Worm (Caenorhabditis elegans) whole organism, L3 larva: ENCODE data around the gene phat-8.
A peak's percentile ranks its signal among the peaks of the same experiment; 100 is the strongest.

Experiments used
- R02D3.7 ChIP-seq: fragments of 150-350 bp; optimal IDR thresholded peaks from 2 replicates; lab custom pipeline; 2014; ENCODE audit warnings: missing biosample characterization, missing genetic modification characterization
- ZK546.5 ChIP-seq: sonication (generic microtip); optimal IDR thresholded peaks from 2 replicates; lab custom pipeline; 2017; ENCODE audit warnings: missing biosample characterization, missing genetic modification characterization
- ama-1 ChIP-seq: fragments of 150-350 bp; optimal IDR thresholded peaks from 2 replicates; lab custom pipeline; 2018
- ceh-16 ChIP-seq: sonication (generic microtip); optimal IDR thresholded peaks from 2 replicates; lab custom pipeline; 2017; ENCODE audit warnings: missing biosample characterization, missing genetic modification characterization
- ceh-28 ChIP-seq: fragments of 150-350 bp; optimal IDR thresholded peaks from 2 replicates; lab custom pipeline; 2014; ENCODE audit warnings: missing biosample characterization, missing genetic modification reagents, missing genetic modification characterization
- ceh-82 ChIP-seq: fragments of 150-350 bp; optimal IDR thresholded peaks from 2 replicates; lab custom pipeline; 2014; ENCODE audit warnings: missing biosample characterization, missing genetic modification characterization
- ceh-9 ChIP-seq: sonication (generic microtip); optimal IDR thresholded peaks from 2 replicates; lab custom pipeline; 2018; ENCODE audit warnings: missing biosample characterization, missing genetic modification characterization
- daf-12 ChIP-seq: fragments of 150-350 bp; optimal IDR thresholded peaks from 2 replicates; lab custom pipeline; 2014; ENCODE audit warnings: missing biosample characterization, missing genetic modification reagents, missing genetic modification characterization
- egl-27 ChIP-seq: sonication (generic microtip); optimal IDR thresholded peaks from 4 replicates; lab custom pipeline; 2017; ENCODE audit warnings: missing biosample characterization, missing genetic modification reagents, missing genetic modification characterization
- egl-5 ChIP-seq: fragments of 150-350 bp; optimal IDR thresholded peaks from 2 replicates; lab custom pipeline; 2017; ENCODE audit warnings: missing biosample characterization, missing genetic modification reagents, missing genetic modification characterization, inconsistent platforms
- elt-1 ChIP-seq: fragments of 150-350 bp; optimal IDR thresholded peaks from 2 replicates; lab custom pipeline; 2014; ENCODE audit warnings: missing biosample characterization, missing genetic modification characterization
- elt-2 ChIP-seq: sonication (generic microtip); optimal IDR thresholded peaks from 2 replicates; lab custom pipeline; 2016; ENCODE audit warnings: missing genetic modification reagents, mild to moderate bottlenecking, missing genetic modification characterization, missing compliant biosample characterization
- elt-3 ChIP-seq, 3 experiments: fragments of 150-350 bp in 1 of 3; sonication (generic microtip) in 2 of 3; optimal IDR thresholded peaks; 2 replicates in 2 of 3; 4 replicates in 1 of 3; lab custom pipeline; 2014 to 2017; ENCODE audit warnings: missing biosample characterization in 3 of 3, missing genetic modification characterization in 3 of 3
- eor-1 ChIP-seq, 2 experiments: fragments of 150-350 bp; optimal IDR thresholded peaks; 2 replicates each; lab custom pipeline; 2014 to 2018; ENCODE audit warnings: missing biosample characterization in 2 of 2, missing genetic modification characterization in 2 of 2
- fkh-10 ChIP-seq: sonication (generic microtip); optimal IDR thresholded peaks from 2 replicates; lab custom pipeline; 2017; ENCODE audit warnings: missing biosample characterization, missing genetic modification reagents, missing genetic modification characterization
- fkh-2 ChIP-seq: fragments of 150-350 bp; optimal IDR thresholded peaks from 2 replicates; lab custom pipeline; 2014; ENCODE audit warnings: missing biosample characterization, missing genetic modification reagents, missing genetic modification characterization
- fos-1 ChIP-seq: fragments of 150-350 bp; optimal IDR thresholded peaks from 2 replicates; lab custom pipeline; 2014; ENCODE audit warnings: missing biosample characterization, missing genetic modification characterization
- hmg-11 ChIP-seq: sonication (generic microtip); optimal IDR thresholded peaks from 2 replicates; lab custom pipeline; 2016; ENCODE audit warnings: missing genetic modification characterization, missing compliant biosample characterization
- jun-1 ChIP-seq: fragments of 150-350 bp; optimal IDR thresholded peaks from 2 replicates; lab custom pipeline; 2014; ENCODE audit warnings: missing biosample characterization, missing genetic modification reagents, missing genetic modification characterization
- lin-15B ChIP-seq: fragments of 150-350 bp; optimal IDR thresholded peaks from 2 replicates; lab custom pipeline; 2014; ENCODE audit warnings: missing biosample characterization, missing genetic modification characterization
- lin-39 ChIP-seq: fragments of 150-350 bp; optimal IDR thresholded peaks from 2 replicates; lab custom pipeline; 2018; ENCODE audit warnings: missing biosample characterization, missing genetic modification reagents, missing genetic modification characterization
- lsy-12 ChIP-seq: sonication (generic microtip); optimal IDR thresholded peaks from 2 replicates; lab custom pipeline; 2016; ENCODE audit warnings: mild to moderate bottlenecking, missing genetic modification characterization, missing compliant biosample characterization
- mml-1 ChIP-seq: fragments of 150-350 bp; sonication (generic microtip); optimal IDR thresholded peaks from 3 replicates; lab custom pipeline; 2014; ENCODE audit warnings: missing biosample characterization, missing genetic modification characterization
- nfya-1 ChIP-seq: sonication (generic microtip); optimal IDR thresholded peaks from 2 replicates; lab custom pipeline; 2017; ENCODE audit warnings: missing genetic modification characterization, mild to moderate bottlenecking, missing compliant biosample characterization, antibody characterized with exemption, moderate library complexity; ENCODE audit not compliant: insufficient read depth
- nhr-11 ChIP-seq: fragments of 150-350 bp; optimal IDR thresholded peaks from 2 replicates; lab custom pipeline; 2014; ENCODE audit warnings: missing biosample characterization, missing genetic modification characterization
- nhr-12 ChIP-seq: fragments of 150-350 bp; optimal IDR thresholded peaks from 2 replicates; lab custom pipeline; 2014; ENCODE audit warnings: missing biosample characterization, missing genetic modification characterization
- nhr-23 ChIP-seq: fragments of 150-350 bp; optimal IDR thresholded peaks from 2 replicates; lab custom pipeline; 2014; ENCODE audit warnings: missing biosample characterization, missing genetic modification reagents, missing genetic modification characterization
- nhr-237 ChIP-seq: fragments of 150-350 bp; optimal IDR thresholded peaks from 2 replicates; lab custom pipeline; 2014; ENCODE audit warnings: missing biosample characterization, missing genetic modification characterization
- nhr-25 ChIP-seq: sonication (generic microtip); optimal IDR thresholded peaks from 2 replicates; lab custom pipeline; 2017; ENCODE audit warnings: missing biosample characterization, missing genetic modification characterization
- nhr-28 ChIP-seq: fragments of 150-350 bp; optimal IDR thresholded peaks from 2 replicates; lab custom pipeline; 2014; ENCODE audit warnings: missing biosample characterization, missing genetic modification characterization
- nhr-43 ChIP-seq: sonication (generic microtip); optimal IDR thresholded peaks from 2 replicates; lab custom pipeline; 2016; ENCODE audit warnings: mild to moderate bottlenecking, missing genetic modification characterization, missing compliant biosample characterization; ENCODE audit not compliant: poor library complexity, severe bottlenecking
- nhr-67 ChIP-seq: fragments of 150-350 bp; optimal IDR thresholded peaks from 2 replicates; lab custom pipeline; 2014; ENCODE audit warnings: missing biosample characterization, missing genetic modification characterization
- nhr-76 ChIP-seq: fragments of 150-350 bp; sonication (generic microtip); optimal IDR thresholded peaks from 5 replicates; lab custom pipeline; 2014; ENCODE audit warnings: missing biosample characterization, missing genetic modification characterization
- nhr-77 ChIP-seq: fragments of 150-350 bp; optimal IDR thresholded peaks from 2 replicates; lab custom pipeline; 2014; ENCODE audit warnings: missing biosample characterization, missing genetic modification characterization
- pha-4 ChIP-seq: fragments of 150-350 bp; optimal IDR thresholded peaks from 2 replicates; lab custom pipeline; 2014; ENCODE audit warnings: missing biosample characterization, missing genetic modification reagents, missing genetic modification characterization
- pqm-1 ChIP-seq: fragments of 150-350 bp; optimal IDR thresholded peaks from 2 replicates; lab custom pipeline; 2017; ENCODE audit warnings: missing biosample characterization, missing genetic modification characterization, inconsistent platforms
- sea-2 ChIP-seq: fragments of 150-350 bp; sonication (generic microtip); optimal IDR thresholded peaks from 4 replicates; lab custom pipeline; 2014; ENCODE audit warnings: missing biosample characterization, missing genetic modification reagents, missing genetic modification characterization
- skn-1 ChIP-seq: fragments of 150-350 bp; optimal IDR thresholded peaks from 2 replicates; lab custom pipeline; 2014; ENCODE audit warnings: missing biosample characterization, missing genetic modification characterization
- snpc-4 ChIP-seq: fragments of 150-350 bp; optimal IDR thresholded peaks from 2 replicates; lab custom pipeline; 2014; ENCODE audit warnings: missing biosample characterization, missing genetic modification characterization
- tbx-2 ChIP-seq: sonication (generic microtip); optimal IDR thresholded peaks from 2 replicates; lab custom pipeline; 2016; ENCODE audit warnings: mild to moderate bottlenecking, missing genetic modification characterization, missing compliant biosample characterization
- unc-39 ChIP-seq: sonication (generic microtip); optimal IDR thresholded peaks from 4 replicates; lab custom pipeline; 2017; ENCODE audit warnings: missing biosample characterization, missing genetic modification characterization
- unc-62 ChIP-seq: fragments of 150-350 bp; sonication (generic microtip); optimal IDR thresholded peaks from 4 replicates; lab custom pipeline; 2014; ENCODE audit warnings: missing biosample characterization, missing genetic modification reagents, missing genetic modification characterization
- zag-1 ChIP-seq: fragments of 150-350 bp; optimal IDR thresholded peaks from 2 replicates; lab custom pipeline; 2014; ENCODE audit warnings: missing biosample characterization, missing genetic modification characterization
- ztf-11 ChIP-seq: fragments of 150-350 bp; optimal IDR thresholded peaks from 2 replicates; lab custom pipeline; 2014; ENCODE audit warnings: missing biosample characterization, missing genetic modification characterization
- ztf-4 ChIP-seq: fragments of 150-350 bp; optimal IDR thresholded peaks from 2 replicates; lab custom pipeline; 2014; ENCODE audit warnings: missing biosample characterization, missing genetic modification characterization

The phat-8 gene

DNA sequence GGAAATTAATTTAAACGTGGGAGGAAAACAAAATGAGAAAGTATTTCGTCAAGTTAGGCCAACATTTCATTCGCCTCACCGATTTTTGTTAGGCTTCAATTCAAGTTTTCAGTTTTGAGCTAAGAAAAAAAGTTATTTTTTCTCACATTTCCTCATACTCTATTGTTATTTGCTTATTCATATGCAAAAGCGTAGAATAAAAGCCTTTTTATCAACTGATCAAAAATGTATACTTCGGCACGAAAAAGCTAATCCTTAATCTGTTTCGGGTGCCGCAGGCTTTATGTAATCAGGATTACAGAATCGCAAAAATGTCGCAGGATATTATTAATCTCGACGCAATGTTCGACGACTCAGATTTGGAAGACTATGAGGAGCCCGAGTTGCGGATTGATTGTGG is 18.3 kb downstream of the phat-8 start, which contains the start of gene T21B4.15:
Gene T21B4.15 (plus strand): TSS at position 301 of the 400 bp plus-strand sequence.
- TF ChIP-seq ama-1 (lab: Kevin White, UChicago) (no peak), elt-3 (tag; optimal IDR thresholded peaks at IDR 0.05; lab: Kevin White, UChicago) (no peak), tbx-2 (no peak), elt-1 (tag; lab: Kevin White, UChicago) (no peak), pha-4 (no peak), unc-39 (tag; lab: Kevin White, UChicago) (no peak), nhr-11 (tag; lab: Kevin White, UChicago) (no peak)

- TF ChIP-seq lin-15B (no peak), nhr-25 (no peak), unc-62 (GFP tag; lab: Kevin White, UChicago) (no peak), jun-1 (tag; lab: Kevin White, UChicago) (no peak), ceh-16 (tag; lab: Kevin White, UChicago) (no peak), eor-1 (tag; optimal IDR thresholded peaks at IDR 0.05; lab: Kevin White, UChicago) (no peak), egl-27 (tag; lab: Kevin White, UChicago) (no peak), egl-5 (tag; lab: Kevin White, UChicago) (no peak), nhr-76 (tag; lab: Kevin White, UChicago) (no peak), nhr-23 (tag; lab: Kevin White, UChicago) (no peak), mml-1 (tag; lab: Kevin White, UChicago) (no peak), elt-2 (no peak), nhr-237 (tag; lab: Kevin White, UChicago) (no peak), nhr-77 (tag; lab: Kevin White, UChicago) (no peak), hmg-11 (no peak), ama-1 (lab: Kevin White, UChicago) (no peak), nhr-12 (no peak), fos-1 (no peak), snpc-4 (tag; lab: Kevin White, UChicago) (no peak), daf-12 (tag; lab: Kevin White, UChicago) (no peak)
These were observed 20.3 kb downstream of the phat-8 start, which contains the start of gene srz-6 for ce11 chrII:12491936-12492335. srz-6 (plus strand) TSS chrII:12492236.

DNA sequence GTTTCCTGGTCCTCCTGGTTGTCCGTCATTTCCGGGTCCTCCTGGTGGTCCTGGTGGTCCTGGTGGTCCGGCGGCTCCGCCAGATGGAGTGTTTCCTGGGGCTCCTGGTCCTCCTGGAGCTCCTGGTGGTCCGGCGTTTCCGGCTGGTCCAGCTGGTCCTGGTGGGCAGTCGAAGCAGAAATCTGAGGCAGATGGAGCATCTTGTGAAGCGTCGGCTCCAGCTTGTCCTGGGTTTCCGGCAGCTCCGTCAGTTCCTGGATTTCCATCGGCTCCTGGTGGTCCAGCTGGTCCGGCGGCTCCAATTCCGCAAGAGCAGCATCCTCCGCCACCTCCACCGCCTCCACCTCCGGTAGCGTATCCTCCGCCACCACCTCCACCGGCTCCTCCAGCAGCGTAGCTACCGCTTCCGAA is 22.5 kb downstream of the phat-8 start:
- TF ChIP-seq ceh-16 (tag; lab: Kevin White, UChicago) = no peak
- no peak for TF ChIP-seq nhr-23 (tag; lab: Kevin White, UChicago)
- no peak for TF ChIP-seq ztf-11 (tag; lab: Kevin White, UChicago)
- no peak for TF ChIP-seq elt-1 (tag; lab: Kevin White, UChicago)
- no peak for TF ChIP-seq nhr-67 (tag; lab: Kevin White, UChicago)
- no peak for TF ChIP-seq nhr-237 (tag; lab: Kevin White, UChicago)
- TF ChIP-seq lin-15B = no peak
- no peak for TF ChIP-seq lsy-12 (tag; lab: Kevin White, UChicago)
- TF ChIP-seq zag-1 = no peak
- TF ChIP-seq fkh-2 = no peak
- no peak for TF ChIP-seq fos-1
- TF ChIP-seq, all 47 proteins: peak for 0

DNA sequence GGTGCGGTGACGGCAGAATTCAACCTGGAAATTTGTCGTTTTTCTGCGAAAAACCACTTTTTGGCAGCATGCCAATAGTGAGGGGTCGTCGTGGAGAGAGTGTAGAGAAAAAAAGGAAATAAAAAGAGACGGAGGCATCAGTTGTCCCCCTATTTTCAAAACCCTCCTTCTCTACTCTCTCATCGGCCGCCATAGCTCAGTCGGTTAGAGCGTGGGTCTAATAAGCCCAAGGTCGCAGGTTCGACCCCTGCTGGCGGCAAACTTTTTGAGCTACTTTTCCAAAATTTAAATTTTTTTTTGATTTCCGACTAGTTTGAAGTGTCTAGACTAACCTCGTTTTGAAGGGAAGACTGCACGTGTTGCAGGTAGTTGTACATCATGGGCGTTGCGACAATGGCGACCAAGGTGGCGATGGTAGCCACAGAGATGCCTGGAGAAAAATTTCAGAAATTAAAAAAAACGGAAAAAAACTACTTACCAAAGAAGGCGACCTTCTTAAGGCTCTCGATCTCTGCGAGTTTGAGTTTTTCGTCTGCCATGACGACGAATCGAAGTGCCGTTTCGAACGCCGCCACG is 23.0 kb downstream of the phat-8 start, which contains the start of gene col-85:
Gene col-85 (minus strand): TSS at position 540 of the 576 bp plus-strand sequence.
- TF ChIP-seq nhr-237 (tag; lab: Kevin White, UChicago) (no peak), zag-1 (no peak), fkh-10 (GFP tag; lab: Kevin White, UChicago) (no peak), nhr-23 (tag; lab: Kevin White, UChicago) (peak; percentile 30), R02D3.7 (peak; percentile 8), pqm-1 (tag; lab: Kevin White, UChicago) (peak; percentile 13), elt-2 (peak; percentile 47), eor-1 (tag; optimal IDR thresholded peaks at IDR 0.05; lab: Kevin White, UChicago) (no peak), ceh-16 (tag; lab: Kevin White, UChicago) (no peak), tbx-2 (peak; percentile 15), nhr-43 (peak; percentile 80), nfya-1 (tag; lab: Kevin White, UChicago) (peak; percentile 66), egl-5 (tag; lab: Kevin White, UChicago) (no peak), ZK546.5 (tag; lab: Kevin White, UChicago) (no peak), daf-12 (tag; lab: Kevin White, UChicago) (no peak), ceh-9 (no peak), egl-27 (tag; lab: Kevin White, UChicago) (peak; percentile 41), mml-1 (tag; lab: Kevin White, UChicago) (no peak), ceh-28 (tag; lab: Kevin White, UChicago) (no peak), nhr-28 (tag; lab: Kevin White, UChicago) (no peak), ceh-82 (tag; lab: Kevin White, UChicago) (peak; percentile 32), skn-1 (peak; percentile 63), snpc-4 (tag; lab: Kevin White, UChicago) (peak; percentile 93), lin-39 (tag; lab: Kevin White, UChicago) (peak; percentile 19), lsy-12 (tag; lab: Kevin White, UChicago) (peak; percentile 31), lin-15B (peak; percentile 35), nhr-76 (tag; lab: Kevin White, UChicago) (no peak), ztf-11 (tag; lab: Kevin White, UChicago) (no peak), nhr-25 (peak; percentile 31), sea-2 (GFP tag; lab: Kevin White, UChicago) (no peak), fos-1 (no peak), ztf-4 (tag; lab: Kevin White, UChicago) (no peak)
